Fruit fly (Drosophila melanogaster): ENCODE measurements around the gene Pdss2.

Gene Pdss2

DNA sequence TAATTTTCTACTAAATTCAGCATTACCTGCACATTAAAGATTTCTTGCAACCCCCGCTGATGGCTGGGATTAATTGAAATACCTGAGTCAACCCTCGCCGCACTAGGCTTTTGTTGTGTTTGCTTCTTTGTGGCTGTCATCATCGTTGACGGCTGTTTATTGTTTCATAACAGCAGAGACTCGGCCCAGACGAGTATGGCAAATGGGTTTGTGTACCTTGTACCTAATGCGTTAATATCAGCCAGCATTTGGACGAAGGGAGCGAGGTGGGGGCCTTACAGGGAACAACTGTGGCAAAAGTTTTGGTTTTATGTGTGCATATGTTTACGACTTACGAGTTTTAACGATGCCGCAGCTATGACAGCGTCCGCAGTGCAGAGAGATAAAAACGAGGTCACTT is 28.1 kb downstream of the Pdss2 start (continued):
- TF ChIP-seq tap (tag; optimal IDR thresholded peaks at IDR 0.05) (no peak), B-H2 (GFP tag; optimal IDR thresholded peaks at IDR 0.05) (peak; percentile 8), CG6689 (GFP tag; IDR thresholded peaks at IDR 0.05) (no peak), psq (GFP tag; optimal IDR thresholded peaks at IDR 0.05) (no peak), CG12071 (GFP tag; optimal IDR thresholded peaks at IDR 0.05) (peak; percentile 40), CG9876 (GFP tag; optimal IDR thresholded peaks at IDR 0.05) (no peak), abd-A (tag; optimal IDR thresholded peaks at IDR 0.05) (peak; percentile 80), CG18764 (GFP tag; optimal IDR thresholded peaks at IDR 0.05) (no peak), CG15269 (tag; optimal IDR thresholded peaks at IDR 0.05) (peak; percentile 59), hkb (optimal IDR thresholded peaks at IDR 0.05) (no peak), hkb (GFP tag; IDR thresholded peaks at IDR 0.05) (0 out of 2 replicates have a peak, but pooled peaks have one; percentile 37), H2.0 (GFP tag; IDR thresholded peaks at IDR 0.05) (peak; percentile 21; the same call in 1 of the 2 replicates), cg (GFP tag; optimal IDR thresholded peaks at IDR 0.05) (no peak), ind (GFP tag; optimal IDR thresholded peaks at IDR 0.05) (no peak), pho (GFP tag; optimal IDR thresholded peaks at IDR 0.05) (no peak), ci (GFP tag; IDR thresholded peaks at IDR 0.05) (0 out of 3 replicates have a peak, but pooled peaks have one; percentile 42), CG18599 (GFP tag; optimal IDR thresholded peaks at IDR 0.05) (no peak), Hey (tag; optimal IDR thresholded peaks at IDR 0.05) (peak; percentile 18), tup (GFP tag; optimal IDR thresholded peaks at IDR 0.05) (no peak), Awh (GFP tag; IDR thresholded peaks at IDR 0.05) (no peak), Dip2 (GFP tag; IDR thresholded peaks at IDR 0.05) (no peak), sd (tag; optimal IDR thresholded peaks at IDR 0.05) (peak; percentile 56), H15 (GFP tag; IDR thresholded peaks at IDR 0.05) (no peak), dysf (GFP tag; IDR thresholded peaks at IDR 0.05) (no peak), CG18476 (GFP tag; optimal IDR thresholded peaks at IDR 0.05) (peak; percentile 89), CG9797 (GFP tag; optimal IDR thresholded peaks at IDR 0.05) (no peak), CG17912 (GFP tag; optimal IDR thresholded peaks at IDR 0.05) (peak; percentile 65), C15 (GFP tag; IDR thresholded peaks at IDR 0.05) (no peak), dmrt99B (tag; optimal IDR thresholded peaks at IDR 0.05) (peak; percentile 25), sug (tag; optimal IDR thresholded peaks at IDR 0.05) (peak; percentile 4), HmgZ (tag; optimal IDR thresholded peaks at IDR 0.05) (peak; percentile 1), chn (GFP tag; optimal IDR thresholded peaks at IDR 0.05) (no peak), CG13894 (tag; optimal IDR thresholded peaks at IDR 0.05) (peak; percentile 71), Adf1 (GFP tag; IDR thresholded peaks at IDR 0.05) (no peak), gem (tag; optimal IDR thresholded peaks at IDR 0.05) (no peak), vvl (GFP tag; IDR thresholded peaks at IDR 0.05) (peak; percentile 37; the same call in 1 of the 2 replicates), Fer1 (GFP tag; optimal IDR thresholded peaks at IDR 0.05) (peak; percentile 13), oc (tag; optimal IDR thresholded peaks at IDR 0.05) (peak; percentile 69), Tbp (GFP tag; optimal IDR thresholded peaks at IDR 0.05) (no peak), CG6175 (GFP tag; IDR thresholded peaks at IDR 0.05) (0 out of 3 replicates have a peak, but pooled peaks have one; percentile 37), CG32532 (GFP tag; IDR thresholded peaks at IDR 0.05) (0 out of 2 replicates have a peak, but pooled peaks have one; percentile 19), kni (GFP tag; optimal IDR thresholded peaks at IDR 0.05) (peak; percentile 30), CG17359 (tag; optimal IDR thresholded peaks at IDR 0.05) (no peak), CG13296 (GFP tag; optimal IDR thresholded peaks at IDR 0.05) (peak; percentile 14), zf30C (GFP tag; optimal IDR thresholded peaks at IDR 0.05) (no peak), salm (tag; optimal IDR thresholded peaks at IDR 0.05) (peak; percentile 7), Med (GFP tag) (peak; percentile 87), CG10431 (GFP tag; optimal IDR thresholded peaks at IDR 0.05) (no peak), crol (GFP tag; IDR thresholded peaks at IDR 0.05) (peak; percentile 83), dati (GFP tag; IDR thresholded peaks at IDR 0.05) (no peak), insv (GFP tag; optimal IDR thresholded peaks at IDR 0.05) (no peak), esg (GFP tag; conservative IDR thresholded peaks at IDR 0.05) (no peak)
